Fruit fly (Drosophila melanogaster): ENCODE results near the gene CG46394.

CG46394 gene

DNA sequence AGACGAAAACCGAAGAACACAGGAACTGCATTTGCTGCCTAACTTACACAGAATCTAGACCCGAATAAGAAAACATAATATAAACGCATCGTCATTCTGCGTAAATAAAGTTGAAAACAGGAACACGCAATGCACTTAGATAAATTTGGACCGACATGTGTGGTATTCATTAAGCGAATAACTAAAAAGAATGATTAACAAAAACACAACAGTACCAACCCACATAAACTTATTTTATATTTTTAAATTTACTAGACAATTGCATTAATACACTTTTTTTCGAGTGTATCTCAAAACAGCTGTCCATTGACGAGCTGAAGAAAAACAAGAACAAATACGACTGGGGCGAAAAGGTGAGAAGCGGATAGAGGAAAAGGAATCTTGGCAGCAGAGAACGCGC is 45.8 kb upstream of the CG46394 start (continued):
- peak; percentile 99 for TF ChIP-seq sens (GFP tag)
- TF ChIP-seq gcm (GFP tag; optimal IDR thresholded peaks at IDR 0.05), result peak; percentile 87
- peak; percentile 56 for TF ChIP-seq tx (GFP tag; optimal IDR thresholded peaks at IDR 0.05)
- TF ChIP-seq Bteb2 (GFP tag; optimal IDR thresholded peaks at IDR 0.05), result peak; percentile 51
- peak; percentile 60 for TF ChIP-seq CG16863 (GFP tag; optimal IDR thresholded peaks at IDR 0.05)
- peak; percentile 68 for TF ChIP-seq disco-r (GFP tag; optimal IDR thresholded peaks at IDR 0.05)
- peak; percentile 88 for TF ChIP-seq otp (GFP tag; IDR thresholded peaks at IDR 0.05)
- peak; percentile 97 for TF ChIP-seq CG31441 (GFP tag; IDR thresholded peaks at IDR 0.05)
- no peak for TF ChIP-seq schlank (tag; optimal IDR thresholded peaks at IDR 0.05)
- TF ChIP-seq chinmo (GFP tag; IDR thresholded peaks at IDR 0.05; ENCODE audit: partially characterized antibody), result no peak
- TF ChIP-seq unpg (GFP tag; optimal IDR thresholded peaks at IDR 0.05), result peak; percentile 86
- no peak for TF ChIP-seq Neu2 (GFP tag; optimal IDR thresholded peaks at IDR 0.05; ENCODE audit: borderline replicate concordance)
- TF ChIP-seq bab2 (GFP tag; optimal IDR thresholded peaks at IDR 0.05), result peak; percentile 69
- peak; percentile 66 for TF ChIP-seq ind (GFP tag; optimal IDR thresholded peaks at IDR 0.05)
- peak in 1 of 2 experiments; percentile 76 for TF ChIP-seq Eip74EF (GFP tag; optimal IDR thresholded peaks at IDR 0.05)
- TF ChIP-seq CG4730 (GFP tag; IDR thresholded peaks at IDR 0.05), result peak; percentile 61
- TF ChIP-seq dmrt99B (tag; optimal IDR thresholded peaks at IDR 0.05), result peak; percentile 83
- TF ChIP-seq Bgb (GFP tag; IDR thresholded peaks at IDR 0.05; ENCODE audit: partially characterized antibody), result no peak
- peak; percentile 89 for TF ChIP-seq nmo (GFP tag; optimal IDR thresholded peaks at IDR 0.05)
- peak; percentile 32 for TF ChIP-seq Myb (GFP tag; optimal IDR thresholded peaks at IDR 0.05)
- no peak for TF ChIP-seq mirr (GFP tag; optimal IDR thresholded peaks at IDR 0.05)
- TF ChIP-seq ab (GFP tag; optimal IDR thresholded peaks at IDR 0.05), result peak; percentile 18
- TF ChIP-seq peb (GFP tag; IDR thresholded peaks at IDR 0.05), result peak; percentile 66
- TF ChIP-seq CG7745 (tag; optimal IDR thresholded peaks at IDR 0.05), result peak; percentile 65
- TF ChIP-seq klu (GFP tag; IDR thresholded peaks at IDR 0.05), result peak; percentile 53; the same call in 1 of the 2 replicates
- TF ChIP-seq twi (tag; optimal IDR thresholded peaks at IDR 0.05), result peak; percentile 80
- TF ChIP-seq sob (GFP tag; IDR thresholded peaks at IDR 0.05), result peak; percentile 64
- peak; percentile 85 for TF ChIP-seq CoRest (tag; optimal IDR thresholded peaks at IDR 0.05)
- no peak for TF ChIP-seq dimm (GFP tag; IDR thresholded peaks at IDR 0.05)
- TF ChIP-seq prd (optimal IDR thresholded peaks at IDR 0.05), result no peak
- TF ChIP-seq prd (GFP tag; IDR thresholded peaks at IDR 0.05), result peak; percentile 92
- peak; percentile 96 for TF ChIP-seq CG18262 (tag; optimal IDR thresholded peaks at IDR 0.05)
- no peak for TF ChIP-seq gcm2 (GFP tag; optimal IDR thresholded peaks at IDR 0.05)
- peak; percentile 71 for TF ChIP-seq CG12219 (GFP tag; optimal IDR thresholded peaks at IDR 0.05)
- TF ChIP-seq fd64A (GFP tag; optimal IDR thresholded peaks at IDR 0.05), result peak; percentile 74
- peak; percentile 50; the same call in 1 of the 2 replicates for TF ChIP-seq CG11247 (GFP tag; IDR thresholded peaks at IDR 0.05)
- TF ChIP-seq trh (GFP tag; optimal IDR thresholded peaks at IDR 0.05), result peak; percentile 15
- TF ChIP-seq CHES-1-like (GFP tag; optimal IDR thresholded peaks at IDR 0.05), result peak; percentile 59
- TF ChIP-seq CG10321 (GFP tag; IDR thresholded peaks at IDR 0.05), result 0 out of 2 replicates have a peak, but pooled peaks have one; percentile 17
- TF ChIP-seq CG12299 (tag; optimal IDR thresholded peaks at IDR 0.05), result peak; percentile 48
- peak; percentile 91 for TF ChIP-seq sim (GFP tag; IDR thresholded peaks at IDR 0.05)
- no peak for TF ChIP-seq ham (GFP tag; IDR thresholded peaks at IDR 0.05)
- TF ChIP-seq Atf6 (GFP tag; IDR thresholded peaks at IDR 0.05), result peak; percentile 45; the same call in 1 of the 2 replicates
- peak; percentile 46 for TF ChIP-seq CG12769 (tag; optimal IDR thresholded peaks at IDR 0.05)
- TF ChIP-seq CG15696 (tag; optimal IDR thresholded peaks at IDR 0.05), result peak; percentile 96
- peak; percentile 8 for TF ChIP-seq Fer1 (GFP tag; optimal IDR thresholded peaks at IDR 0.05)
- TF ChIP-seq Camta (GFP tag; optimal IDR thresholded peaks at IDR 0.05), result peak; percentile 82
- TF ChIP-seq bsh (GFP tag; optimal IDR thresholded peaks at IDR 0.05), result peak in 1 of 2 experiments; percentile 94
- 0 out of 2 replicates have a peak, but pooled peaks have one; percentile 15 for TF ChIP-seq CG3847 (GFP tag; IDR thresholded peaks at IDR 0.05)
- 0 out of 3 replicates have a peak, but pooled peaks have one; percentile 23 for TF ChIP-seq so (GFP tag; IDR thresholded peaks at IDR 0.05)
- peak; percentile 85 for TF ChIP-seq Xbp1 (GFP tag; optimal IDR thresholded peaks at IDR 0.05)

All from whole organism, embryonic.